Worm (Caenorhabditis elegans): ENCODE data around the gene C14C11.1.
A peak's percentile ranks its signal among the peaks of the same experiment; 100 is the strongest.

The C14C11.1 gene

ce11 chrV:5667337-5667736 is 3.9 kb downstream of the C14C11.1 start (continued):
- TF ChIP-seq daf-16 (GFP tag; optimal IDR thresholded peaks at IDR 0.05) (peak in 1 of 2 experiments; percentile 72), daf-16 (tag; optimal IDR thresholded peaks at IDR 0.05) (no peak), mxl-3 (GFP tag; optimal IDR thresholded peaks at IDR 0.05) (no peak), mdt-29 (GFP tag; IDR thresholded peaks at IDR 0.05) (peak; percentile 72), nhr-76 (tag; optimal IDR thresholded peaks at IDR 0.05) (no peak), lin-1 (GFP tag; IDR thresholded peaks at IDR 0.05) (peak; percentile 93), mep-1 (tag; optimal IDR thresholded peaks at IDR 0.05) (no peak), tag-97 (GFP tag; IDR thresholded peaks at IDR 0.05) (0 out of 2 replicates have a peak, but pooled peaks have one; percentile 64), Y5F2A.4 (GFP tag; optimal IDR thresholded peaks at IDR 0.05) (peak; percentile 88), duxl-1 (tag; optimal IDR thresholded peaks at IDR 0.05; ENCODE audit: poor library complexity) (peak; percentile 88), Y105C5A.15 (GFP tag; IDR thresholded peaks at IDR 0.05) (peak; percentile 99), lin-15B (tag; optimal IDR thresholded peaks at IDR 0.05) (no peak), lir-3 (tag; optimal IDR thresholded peaks at IDR 0.05) (peak; percentile 55), zip-2 (tag; optimal IDR thresholded peaks at IDR 0.05) (no peak), nhr-77 (tag; optimal IDR thresholded peaks at IDR 0.05) (no peak), zag-1 (tag; optimal IDR thresholded peaks at IDR 0.05) (no peak), dmd-8 (GFP tag; IDR thresholded peaks at IDR 0.05) (peak; percentile 84), ztf-7 (tag; optimal IDR thresholded peaks at IDR 0.05) (no peak), F37D6.2 (tag; optimal IDR thresholded peaks at IDR 0.05) (no peak), mxl-2 (GFP tag; conservative IDR thresholded peaks at IDR 0.05) (0 out of 2 replicates have a peak, but pooled peaks have one; percentile 25), F49E8.2 (tag; optimal IDR thresholded peaks at IDR 0.05; ENCODE audit: borderline replicate concordance) (peak; percentile 81), ceh-28 (tag; optimal IDR thresholded peaks at IDR 0.05) (no peak), nhr-102 (tag; optimal IDR thresholded peaks at IDR 0.05) (peak; percentile 56), snpc-4 (tag; optimal IDR thresholded peaks at IDR 0.05) (no peak), attf-4 (tag; optimal IDR thresholded peaks at IDR 0.05) (no peak), nhr-42 (GFP tag; IDR thresholded peaks at IDR 0.05) (peak; percentile 70), F44E2.7 (GFP tag; IDR thresholded peaks at IDR 0.05) (peak; percentile 97)

ce11 chrV:5668968-5669367 is 5.6 kb downstream of the C14C11.1 start:
- TF ChIP-seq F37D6.2 (tag; optimal IDR thresholded peaks at IDR 0.05) (no peak), unc-62 (GFP tag; optimal IDR thresholded peaks at IDR 0.05 in 1 of 2) (peak in 1 of 2 experiments; percentile 55), unc-62 (tag; optimal IDR thresholded peaks at IDR 0.05) (no peak)

ce11 chrV:5672270-5672669 is 8.9 kb downstream of the C14C11.1 start:
- TF ChIP-seq F44E2.7 (GFP tag; IDR thresholded peaks at IDR 0.05) = no peak
- no peak for TF ChIP-seq dmd-9 (GFP tag; IDR thresholded peaks at IDR 0.05)
- TF ChIP-seq tag-97 (GFP tag; IDR thresholded peaks at IDR 0.05) = no peak

DNA sequence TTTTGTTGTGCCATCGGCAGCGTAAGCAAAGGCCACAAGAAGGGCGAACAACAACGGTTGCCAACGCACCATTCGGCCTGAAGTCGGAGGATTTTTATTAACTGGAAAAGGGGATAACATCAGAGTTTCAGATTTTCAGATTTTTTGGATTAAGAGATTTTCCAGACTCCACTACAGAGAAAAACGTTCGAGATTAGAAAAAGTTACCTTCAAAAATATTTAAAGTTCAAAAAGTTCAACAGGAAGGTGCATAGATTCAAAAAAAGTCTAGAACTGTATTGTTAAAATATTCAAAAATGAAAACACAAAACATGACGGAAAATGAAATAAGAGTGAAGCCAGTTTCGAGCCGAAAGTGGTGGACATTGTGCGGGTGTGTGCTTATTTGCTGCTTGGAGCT is 12.6 kb downstream of the C14C11.1 start, which contains the start of gene pqn-13:
Gene pqn-13, minus strand, starts transcription at position 101 of the 400 bp plus-strand sequence.
- TF ChIP-seq nhr-102 (tag; optimal IDR thresholded peaks at IDR 0.05) (no peak), lin-38 (GFP tag; IDR thresholded peaks at IDR 0.05) (no peak), F37D6.2 (tag; optimal IDR thresholded peaks at IDR 0.05) (no peak), zip-2 (tag; optimal IDR thresholded peaks at IDR 0.05) (no peak), ceh-82 (tag; optimal IDR thresholded peaks at IDR 0.05) (no peak), unc-39 (tag; optimal IDR thresholded peaks at IDR 0.05) (no peak), D1046.2 (GFP tag; IDR thresholded peaks at IDR 0.05) (no peak), nhr-6 (tag; optimal IDR thresholded peaks at IDR 0.05) (no peak), skn-1 (tag; optimal IDR thresholded peaks at IDR 0.05) (no peak), mxl-3 (GFP tag; optimal IDR thresholded peaks at IDR 0.05) (no peak), Y105C5A.15 (GFP tag; IDR thresholded peaks at IDR 0.05) (no peak), dpl-1 (GFP tag; optimal IDR thresholded peaks at IDR 0.05) (no peak)

Measured in whole organism, L4 larva.